In the genomic region with DNA sequence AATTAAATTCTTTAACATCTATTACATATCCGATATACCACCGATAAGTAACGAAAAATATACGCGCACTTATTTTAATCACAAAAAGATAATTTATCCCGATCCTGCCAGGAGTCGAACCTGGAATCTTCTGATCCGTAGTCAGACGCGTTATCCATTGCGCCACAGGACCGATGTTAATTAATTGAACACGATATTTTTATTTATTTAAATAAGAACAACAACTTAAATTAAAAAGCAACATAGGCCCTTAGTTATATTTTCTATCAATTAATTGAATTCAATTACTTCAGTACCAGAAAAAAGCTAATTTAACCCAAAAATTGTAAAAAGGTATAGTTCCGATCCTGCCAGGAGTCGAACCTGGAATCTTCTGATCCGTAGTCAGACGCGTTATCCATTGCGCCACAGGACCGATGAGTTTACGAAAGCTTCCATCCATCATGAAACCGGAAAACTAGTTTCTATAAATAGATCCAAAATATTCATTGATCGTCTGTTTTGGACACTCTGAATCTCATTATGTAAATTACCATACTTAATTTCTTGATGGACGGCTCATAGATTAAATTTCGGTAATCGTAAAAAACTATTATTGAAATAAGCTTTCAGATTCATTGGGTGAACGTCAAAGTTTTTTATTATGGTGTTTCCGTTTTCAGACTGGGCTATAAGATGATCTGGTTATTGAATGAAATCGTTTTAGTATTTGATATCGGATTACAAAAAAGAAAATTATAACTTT, we compare ENCODE assay signal across 1 fruit fly cellular context.
TF ChIP-seq lines count a peak whose summit lies in the region.

No protein-coding gene starts in this region.

TF ChIP-seq in whole organism, embryonic, 481 proteins besides CTCF, POLR2A, EP300 and RAD21 (continued from another document):
- TF ChIP-seq CG8478 (optimal IDR thresholded peaks at IDR 0.05; lab: Kevin White, UChicago), result no peak
- TF ChIP-seq hkb (optimal IDR thresholded peaks at IDR 0.05; lab: Kevin White, UChicago), result no peak
- TF ChIP-seq hkb (GFP tag; IDR thresholded peaks at IDR 0.05; lab: Robert Waterston, UW), result no peak
- peak; percentile 85 for TF ChIP-seq CG16813 (GFP tag; IDR thresholded peaks at IDR 0.05; lab: Robert Waterston, UW; ENCODE audit: partially characterized antibody)
- TF ChIP-seq CG6683 (GFP tag; optimal IDR thresholded peaks at IDR 0.05; lab: Kevin White, UChicago), result no peak
- TF ChIP-seq CG12391 (tag; optimal IDR thresholded peaks at IDR 0.05; lab: Kevin White, UChicago), result no peak
- peak; percentile 95 for TF ChIP-seq abd-A (tag; optimal IDR thresholded peaks at IDR 0.05; lab: Kevin White, UChicago)
- no peak for TF ChIP-seq Lhr (GFP tag; optimal IDR thresholded peaks at IDR 0.05; lab: Kevin White, UChicago)
- no peak for TF ChIP-seq ab (GFP tag; optimal IDR thresholded peaks at IDR 0.05; lab: Kevin White, UChicago)
- peak; percentile 62 for TF ChIP-seq tna (GFP tag; IDR thresholded peaks at IDR 0.05; lab: Robert Waterston, UW; ENCODE audit: partially characterized antibody)
- no peak for TF ChIP-seq CG14014 (GFP tag; IDR thresholded peaks at IDR 0.05; lab: Robert Waterston, UW)
- TF ChIP-seq dpn (GFP tag; optimal IDR thresholded peaks at IDR 0.05; lab: Kevin White, UChicago), result no peak
- TF ChIP-seq Bgb (GFP tag; IDR thresholded peaks at IDR 0.05; lab: Robert Waterston, UW; ENCODE audit: partially characterized antibody), result peak; percentile 81
- TF ChIP-seq GATAe (GFP tag; conservative IDR thresholded peaks at IDR 0.05; lab: Robert Waterston, UW), result no peak
- no peak for TF ChIP-seq klu (GFP tag; IDR thresholded peaks at IDR 0.05; lab: Robert Waterston, UW)
- peak; percentile 87 for TF ChIP-seq bbx (GFP tag; IDR thresholded peaks at IDR 0.05; lab: Robert Waterston, UW; ENCODE audit: partially characterized antibody)
- peak; percentile 97 for TF ChIP-seq Bdp1 (GFP tag; optimal IDR thresholded peaks at IDR 0.05; lab: Kevin White, UChicago)
- no peak for TF ChIP-seq CG6254 (GFP tag; optimal IDR thresholded peaks at IDR 0.05; lab: Kevin White, UChicago)
- TF ChIP-seq CG16863 (GFP tag; optimal IDR thresholded peaks at IDR 0.05; lab: Kevin White, UChicago), result no peak
- no peak for TF ChIP-seq sr (GFP tag; IDR thresholded peaks at IDR 0.05; lab: Robert Waterston, UW)
- no peak for TF ChIP-seq Dad (GFP tag; optimal IDR thresholded peaks at IDR 0.05; lab: Kevin White, UChicago)
- TF ChIP-seq CG4404 (GFP tag; IDR thresholded peaks at IDR 0.05; lab: Robert Waterston, UW), result no peak
- no peak for TF ChIP-seq bigmax (GFP tag; optimal IDR thresholded peaks at IDR 0.05; lab: Kevin White, UChicago)
- peak; percentile 72 for TF ChIP-seq Scr (GFP tag; IDR thresholded peaks at IDR 0.05; lab: Robert Waterston, UW; ENCODE audit: partially characterized antibody)
- peak; percentile 77 for TF ChIP-seq HLH4C (GFP tag; IDR thresholded peaks at IDR 0.05; lab: Robert Waterston, UW; ENCODE audit: partially characterized antibody)
- peak; percentile 50; the same call in 3 of the 4 replicates for TF ChIP-seq Dll (GFP tag; IDR thresholded peaks at IDR 0.05; lab: Robert Waterston, UW; ENCODE audit: partially characterized antibody)
- no peak for TF ChIP-seq shn (GFP tag; optimal IDR thresholded peaks at IDR 0.05; lab: Kevin White, UChicago)
- peak; percentile 78 for TF ChIP-seq Awh (GFP tag; IDR thresholded peaks at IDR 0.05; lab: Robert Waterston, UW)
- TF ChIP-seq CG15696 (tag; optimal IDR thresholded peaks at IDR 0.05; lab: Kevin White, UChicago), result no peak
- TF ChIP-seq grn (GFP tag; optimal IDR thresholded peaks at IDR 0.05; lab: Kevin White, UChicago), result peak; percentile 15
- no peak for TF ChIP-seq CG13296 (GFP tag; optimal IDR thresholded peaks at IDR 0.05; lab: Kevin White, UChicago)
- TF ChIP-seq Doc2 (GFP tag; IDR thresholded peaks at IDR 0.05; lab: Robert Waterston, UW), result no peak
- no peak for TF ChIP-seq CG3995 (GFP tag; optimal IDR thresholded peaks at IDR 0.05; lab: Kevin White, UChicago)
- TF ChIP-seq CG34224 (GFP tag; IDR thresholded peaks at IDR 0.05; lab: Robert Waterston, UW; ENCODE audit: partially characterized antibody), result peak; percentile 60; the same call in 2 of the 3 replicates
- no peak for TF ChIP-seq CG31388 (GFP tag; optimal IDR thresholded peaks at IDR 0.05; lab: Kevin White, UChicago)
- peak; percentile 13 for TF ChIP-seq CG13894 (tag; optimal IDR thresholded peaks at IDR 0.05; lab: Kevin White, UChicago)
- peak; percentile 67; the same call in 1 of the 2 replicates for TF ChIP-seq ato (GFP tag; IDR thresholded peaks at IDR 0.05; lab: Robert Waterston, UW; ENCODE audit: partially characterized antibody)
- no peak for TF ChIP-seq slbo (GFP tag; IDR thresholded peaks at IDR 0.05; lab: Robert Waterston, UW)
- 0 out of 4 replicates have a peak, but pooled peaks have one; percentile 9 for TF ChIP-seq chinmo (GFP tag; IDR thresholded peaks at IDR 0.05; lab: Robert Waterston, UW; ENCODE audit: partially characterized antibody)
- no peak for TF ChIP-seq ci (GFP tag; IDR thresholded peaks at IDR 0.05; lab: Robert Waterston, UW)
- TF ChIP-seq sob (GFP tag; IDR thresholded peaks at IDR 0.05; lab: Robert Waterston, UW), result no peak
- no peak for TF ChIP-seq Camta (GFP tag; optimal IDR thresholded peaks at IDR 0.05; lab: Kevin White, UChicago)
- no peak for TF ChIP-seq CG18476 (GFP tag; optimal IDR thresholded peaks at IDR 0.05; lab: Kevin White, UChicago)
- no peak for TF ChIP-seq CG8924 (tag; optimal IDR thresholded peaks at IDR 0.05; lab: Kevin White, UChicago)
- TF ChIP-seq esg (GFP tag; conservative IDR thresholded peaks at IDR 0.05; lab: Robert Waterston, UW), result no peak
- TF ChIP-seq oc (tag; optimal IDR thresholded peaks at IDR 0.05; lab: Kevin White, UChicago), result peak; percentile 13
- no peak for TF ChIP-seq Ptx1 (GFP tag; IDR thresholded peaks at IDR 0.05; lab: Robert Waterston, UW)
- TF ChIP-seq CG6791 (GFP tag; IDR thresholded peaks at IDR 0.05; lab: Robert Waterston, UW; ENCODE audit: partially characterized antibody), result peak; percentile 91
- TF ChIP-seq fd64A (GFP tag; optimal IDR thresholded peaks at IDR 0.05; lab: Kevin White, UChicago), result no peak
- no peak for TF ChIP-seq CG4360 (GFP tag; IDR thresholded peaks at IDR 0.05; lab: Robert Waterston, UW)
- no peak for TF ChIP-seq CG32532 (GFP tag; IDR thresholded peaks at IDR 0.05; lab: Robert Waterston, UW)
- TF ChIP-seq Blimp-1 (GFP tag; optimal IDR thresholded peaks at IDR 0.05; lab: Kevin White, UChicago), result no peak
- TF ChIP-seq Med (GFP tag; lab: Kevin White, UChicago), result peak; percentile 30
- TF ChIP-seq chm (GFP tag; IDR thresholded peaks at IDR 0.05; lab: Robert Waterston, UW), result peak; percentile 49; the same call in 1 of the 2 replicates
- no peak for TF ChIP-seq luna (GFP tag; optimal IDR thresholded peaks at IDR 0.05; lab: Kevin White, UChicago)
- TF ChIP-seq CG14050 (GFP tag; IDR thresholded peaks at IDR 0.05; lab: Robert Waterston, UW), result no peak
- TF ChIP-seq CG30403 (GFP tag; optimal IDR thresholded peaks at IDR 0.05; lab: Kevin White, UChicago), result no peak
- no peak for TF ChIP-seq CG17361 (GFP tag; IDR thresholded peaks at IDR 0.05; lab: Robert Waterston, UW)
- TF ChIP-seq Atf-2 (GFP tag; optimal IDR thresholded peaks at IDR 0.05; lab: Kevin White, UChicago), result no peak
- no peak for TF ChIP-seq fd102C (GFP tag; optimal IDR thresholded peaks at IDR 0.05; lab: Kevin White, UChicago)
- TF ChIP-seq pnt (GFP tag; optimal IDR thresholded peaks at IDR 0.05; lab: Kevin White, UChicago), result no peak
- no peak for TF ChIP-seq CG2199 (GFP tag; IDR thresholded peaks at IDR 0.05; lab: Robert Waterston, UW)
- peak; percentile 87 for TF ChIP-seq nerfin-2 (GFP tag; IDR thresholded peaks at IDR 0.05; lab: Robert Waterston, UW; ENCODE audit: partially characterized antibody)
- TF ChIP-seq usp (GFP tag; optimal IDR thresholded peaks at IDR 0.05; lab: Kevin White, UChicago), result no peak
- no peak for TF ChIP-seq CG4707 (GFP tag; optimal IDR thresholded peaks at IDR 0.05; lab: Kevin White, UChicago)
- peak; percentile 92 for TF ChIP-seq CG42726 (GFP tag; IDR thresholded peaks at IDR 0.05; lab: Robert Waterston, UW; ENCODE audit: partially characterized antibody)
- TF ChIP-seq maf-S (GFP tag; optimal IDR thresholded peaks at IDR 0.05; lab: Kevin White, UChicago), result no peak
- TF ChIP-seq fd3F (GFP tag; optimal IDR thresholded peaks at IDR 0.05; lab: Kevin White, UChicago), result no peak
- peak; percentile 51 for TF ChIP-seq zen (tag; optimal IDR thresholded peaks at IDR 0.05; lab: Kevin White, UChicago)
- peak; percentile 62; the same call in 2 of the 3 replicates for TF ChIP-seq CG7963 (GFP tag; IDR thresholded peaks at IDR 0.05; lab: Robert Waterston, UW; ENCODE audit: partially characterized antibody)
- TF ChIP-seq CG8765 (GFP tag; IDR thresholded peaks at IDR 0.05; lab: Robert Waterston, UW), result no peak
- peak; percentile 61; the same call in 2 of the 3 replicates for TF ChIP-seq vnd (GFP tag; IDR thresholded peaks at IDR 0.05; lab: Robert Waterston, UW; ENCODE audit: partially characterized antibody)
